Worm (Caenorhabditis elegans) whole organism, early embryonic: ENCODE data around the gene K02A2.5.
"Not testable (repeated sequence)": the region's sequence is repeated elsewhere in the genome, so short reads cannot be mapped to it uniquely, and the experiment has no call there.

ENCODE experiments used
- B0310.2 ChIP-seq: sonication (generic microtip); optimal IDR thresholded peaks from 2 replicates; lab custom pipeline; 2016; ENCODE audit warnings: mild to moderate bottlenecking, missing genetic modification characterization, missing compliant biosample characterization
- F13C5.2 ChIP-seq: sonication (generic microtip); optimal IDR thresholded peaks from 2 replicates; lab custom pipeline; 2017; ENCODE audit warnings: mild to moderate bottlenecking, missing genetic modification characterization, inconsistent platforms, missing compliant biosample characterization
- aly-1 ChIP-seq: sonication (generic microtip); optimal IDR thresholded peaks from 2 replicates; lab custom pipeline; 2016; ENCODE audit warnings: missing genetic modification characterization, missing compliant biosample characterization
- ama-1 ChIP-seq: fragments of 150-350 bp; optimal IDR thresholded peaks from 2 replicates; lab custom pipeline; 2014
- ceh-13 ChIP-seq: fragments of 200-800 bp; sonication (Bioruptor generic); optimal IDR thresholded peaks from 2 replicates; lab custom pipeline; 2018; ENCODE audit warnings: mild to moderate bottlenecking, missing genetic modification characterization, missing compliant biosample characterization
- ceh-36 ChIP-seq: sonication (generic microtip); optimal IDR thresholded peaks from 2 replicates; lab custom pipeline; 2016; ENCODE audit warnings: missing genetic modification characterization, inconsistent platforms, missing compliant biosample characterization
- ets-7 ChIP-seq: sonication (generic microtip); optimal IDR thresholded peaks from 2 replicates; lab custom pipeline; 2016; ENCODE audit warnings: missing genotype, missing genetic modification characterization, missing compliant biosample characterization
- flt-1 ChIP-seq: fragments of 200-800 bp; sonication (Bioruptor generic); IDR thresholded peaks from 2 replicates; pipeline ENCODE4 v1.3.6; 2022; ENCODE audit warnings: missing genetic modification characterization, missing compliant biosample characterization
- hmbx-1 ChIP-seq: sonication (generic microtip); optimal IDR thresholded peaks from 2 replicates; lab custom pipeline; 2016; ENCODE audit warnings: mild to moderate bottlenecking, missing genetic modification characterization, missing compliant biosample characterization
- hmg-4 ChIP-seq: fragments of 200-800 bp; sonication (Bioruptor generic); optimal IDR thresholded peaks from 2 replicates; lab custom pipeline; 2018; ENCODE audit warnings: mild to moderate bottlenecking, missing genetic modification characterization, missing compliant biosample characterization
- hnd-1 ChIP-seq: sonication (generic microtip); optimal IDR thresholded peaks from 2 replicates; lab custom pipeline; 2016; ENCODE audit warnings: missing genetic modification characterization, missing compliant biosample characterization
- pes-1 ChIP-seq: fragments of 200-800 bp; sonication (Bioruptor generic); IDR thresholded peaks from 2 replicates; pipeline ENCODE4 v1.3.6; 2022; ENCODE audit warnings: missing genetic modification reagents, missing genetic modification characterization, missing compliant biosample characterization
- scrt-1 ChIP-seq: fragments of 200-800 bp; sonication (Bioruptor generic); IDR thresholded peaks from 2 replicates; pipeline ENCODE4 v1.3.6; 2022; ENCODE audit warnings: missing genetic modification characterization, missing compliant biosample characterization
- sea-1 ChIP-seq: fragments of 200-800 bp; sonication (Bioruptor generic); conservative IDR thresholded peaks from 2 replicates; pipeline ENCODE4 v1.3.6; 2022; ENCODE audit warnings: missing genetic modification characterization, missing compliant biosample characterization
- tbx-11 ChIP-seq: fragments of 200-800 bp; sonication (Bioruptor generic); IDR thresholded peaks from 2 replicates; pipeline ENCODE4 v1.3.6; 2022; ENCODE audit warnings: missing genetic modification characterization, missing compliant biosample characterization
- tbx-37 ChIP-seq: fragments of 200-800 bp; sonication (Bioruptor generic); conservative IDR thresholded peaks from 2 replicates; pipeline ENCODE4 v1.3.6; 2022; ENCODE audit warnings: missing genetic modification reagents, missing genetic modification characterization, missing compliant biosample characterization
- tra-4 ChIP-seq: sonication (generic microtip); optimal IDR thresholded peaks from 2 replicates; lab custom pipeline; 2017; ENCODE audit warnings: missing genetic modification characterization, missing compliant biosample characterization

Gene K02A2.5

ce11 chrII:7411930-7412329, at the start of gene K02A2.5:
TSS of gene K02A2.5 (minus strand) at chrII:7412030.
- no peak for TF ChIP-seq hmg-4 (GFP tag; lab: Kevin White, UChicago)
- no peak for TF ChIP-seq ceh-13
- TF ChIP-seq B0310.2 (tag; lab: Kevin White, UChicago): no peak
- TF ChIP-seq ceh-36 (tag; lab: Kevin White, UChicago): no peak
- no peak for TF ChIP-seq hmbx-1 (tag; lab: Kevin White, UChicago)
- TF ChIP-seq flt-1: no peak
- TF ChIP-seq sea-1 (GFP tag; lab: Robert Waterston, UW): no peak
- no peak for TF ChIP-seq hnd-1 (tag; lab: Kevin White, UChicago)
- TF ChIP-seq scrt-1: no peak
- TF ChIP-seq pes-1: no peak
- no peak for TF ChIP-seq tbx-37 (GFP tag; lab: Robert Waterston, UW)
- no peak for TF ChIP-seq F13C5.2

DNA sequence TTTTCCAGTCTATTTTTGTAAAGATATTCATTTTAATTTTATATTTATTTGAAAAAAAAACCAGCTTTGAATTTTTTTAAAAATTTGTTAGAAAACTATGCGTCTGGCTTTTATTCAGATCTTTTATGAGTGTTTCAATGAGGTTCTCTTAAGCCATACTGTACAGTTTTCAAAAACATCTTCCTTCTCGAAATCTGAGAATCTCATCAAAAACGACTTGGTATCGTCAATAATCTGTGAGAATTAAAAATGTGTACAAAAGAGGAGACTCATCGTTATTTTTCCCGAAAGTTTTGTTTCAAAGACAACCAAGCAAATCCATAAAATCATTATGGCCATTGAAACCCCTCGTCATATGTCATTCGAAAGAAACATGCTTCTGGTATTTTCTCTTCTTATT, 47.4 kb upstream of the K02A2.5 start, which contains the start of gene D1022.2:
Gene D1022.2, plus strand, starts transcription at position 301 of the 400 bp plus-strand sequence.
- TF ChIP-seq tra-4 (tag; lab: Kevin White, UChicago) (no peak), aly-1 (tag; lab: Kevin White, UChicago) (no peak), ceh-36 (tag; lab: Kevin White, UChicago) (no peak), flt-1 (no peak), hmg-4 (GFP tag; lab: Kevin White, UChicago) (no peak)

DNA sequence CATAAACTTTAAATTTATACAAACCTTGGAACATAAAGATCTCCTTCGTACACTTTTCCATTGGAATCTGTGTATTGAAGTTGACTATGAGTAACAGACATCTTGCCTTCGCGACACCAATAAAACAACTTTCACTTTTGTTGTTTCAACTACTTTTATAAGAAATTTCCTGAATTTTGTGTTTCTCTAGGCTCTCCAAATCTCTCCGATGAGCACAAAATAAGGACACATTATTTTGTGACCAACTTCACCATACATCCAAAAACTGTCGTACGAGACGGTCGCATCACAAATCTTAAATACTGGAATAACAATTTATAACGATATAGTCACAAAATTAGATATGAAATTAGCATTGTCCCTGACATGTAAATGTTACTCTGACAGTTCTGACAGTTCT, 46.9 kb upstream of the K02A2.5 start, which contains the start of gene D1022.5:
Gene D1022.5, minus strand, starts transcription at position 101 of the 400 bp plus-strand sequence.
- no peak for TF ChIP-seq aly-1 (tag; lab: Kevin White, UChicago)

- TF ChIP-seq hmg-4 (GFP tag; lab: Kevin White, UChicago) (no peak), tbx-11 (no peak), ets-7 (tag; lab: Kevin White, UChicago) (no peak), ceh-36 (tag; lab: Kevin White, UChicago) (no peak), hnd-1 (tag; lab: Kevin White, UChicago) (no peak), F13C5.2 (no peak), scrt-1 (no peak), aly-1 (tag; lab: Kevin White, UChicago) (no peak), flt-1 (no peak), ceh-13 (no peak), hmbx-1 (tag; lab: Kevin White, UChicago) (no peak), B0310.2 (tag; lab: Kevin White, UChicago) (no peak)
Observed at ce11 chrII:7457210-7457609, 45.4 kb upstream of the K02A2.5 start, which contains the start of gene D1022.4. TSS of gene D1022.4 (minus strand) at chrII:7457292.

DNA sequence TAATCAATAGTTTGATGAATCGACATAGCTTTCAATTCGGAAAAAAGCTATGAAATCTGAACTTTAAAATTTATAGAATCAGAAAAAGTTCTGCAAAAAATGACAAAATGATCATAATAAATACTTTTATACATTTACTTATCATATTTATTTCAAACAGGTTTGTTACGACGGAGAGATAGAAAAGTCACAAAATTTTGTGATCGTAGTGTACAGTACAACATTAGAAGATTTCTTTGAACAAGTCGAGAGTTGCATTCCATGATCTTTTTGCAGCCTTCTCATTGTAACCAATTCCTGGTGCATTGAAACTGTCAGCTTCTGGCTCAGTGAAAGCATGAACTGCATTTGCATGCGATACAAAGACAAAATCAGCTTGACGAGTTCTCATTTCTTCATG, 44.4 kb upstream of the K02A2.5 start, which contains the start of gene D1022.3:
Gene D1022.3, minus strand, starts transcription at position 101 of the 400 bp plus-strand sequence.
- TF ChIP-seq tbx-37 (GFP tag; lab: Robert Waterston, UW) (no peak), ceh-36 (tag; lab: Kevin White, UChicago) (no peak), tra-4 (tag; lab: Kevin White, UChicago) (no peak), aly-1 (tag; lab: Kevin White, UChicago) (no peak), ets-7 (tag; lab: Kevin White, UChicago) (no peak), ceh-13 (no peak), hnd-1 (tag; lab: Kevin White, UChicago) (no peak), F13C5.2 (no peak), flt-1 (no peak), scrt-1 (no peak), B0310.2 (tag; lab: Kevin White, UChicago) (no peak), pes-1 (no peak), ama-1 (no peak), tbx-11 (no peak)

DNA sequence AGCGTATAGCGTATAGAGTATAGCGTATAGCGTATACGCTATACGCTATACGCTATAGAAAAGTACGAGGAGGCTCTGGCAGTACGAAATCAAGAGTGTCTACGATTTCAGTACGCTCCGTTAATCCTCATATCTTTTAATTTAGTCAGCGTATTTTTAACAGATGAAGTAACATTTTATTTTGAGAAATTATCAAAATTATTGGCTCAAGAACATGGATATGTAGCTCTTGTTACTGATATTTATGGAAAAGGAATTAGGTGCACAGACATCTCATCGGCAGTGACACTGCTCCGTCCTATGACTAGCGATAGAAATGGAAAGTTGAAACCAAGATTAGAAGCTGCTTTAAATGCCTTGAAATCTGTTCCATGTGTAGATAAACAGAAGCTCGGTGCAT, 23.1 kb upstream of the K02A2.5 start, which contains the start of gene K02A2.1:
Gene K02A2.1, plus strand, starts transcription at position 301 of the 400 bp plus-strand sequence.
- TF ChIP-seq aly-1 (tag; lab: Kevin White, UChicago); tbx-37 (GFP tag; lab: Robert Waterston, UW); F13C5.2: not testable (repeated sequence)

ce11 chrII:7434182-7434581, 22.4 kb upstream of the K02A2.5 start, which contains the start of gene kcc-3:
TSS of gene kcc-3 (minus strand) at chrII:7434282.
- no peak for TF ChIP-seq sea-1 (GFP tag; lab: Robert Waterston, UW)
- TF ChIP-seq ceh-13: no peak

DNA sequence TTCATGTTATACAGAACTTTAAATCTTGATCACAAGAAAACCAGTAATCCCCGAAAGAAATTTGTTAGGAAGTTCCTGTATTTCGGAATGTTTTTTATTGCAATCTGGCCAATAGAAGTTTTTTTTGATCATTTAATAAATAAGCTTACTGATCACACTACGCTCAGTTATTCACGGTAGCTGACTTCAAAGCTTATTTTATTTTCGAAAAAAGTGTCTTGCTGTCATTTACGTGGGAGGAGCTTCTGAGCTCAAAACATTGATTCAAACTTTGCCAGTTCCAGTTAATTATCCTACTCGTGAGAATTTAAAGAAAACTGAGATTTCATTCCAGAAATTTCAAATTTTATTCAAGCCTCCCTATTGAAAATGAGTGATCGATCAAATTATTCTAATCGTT, 20.5 kb upstream of the K02A2.5 start, which contains the start of gene srd-54:
Gene srd-54, plus strand, starts transcription at position 301 of the 400 bp plus-strand sequence.
- no peak for TF ChIP-seq ets-7 (tag; lab: Kevin White, UChicago)
- no peak for TF ChIP-seq hnd-1 (tag; lab: Kevin White, UChicago)
- no peak for TF ChIP-seq hmbx-1 (tag; lab: Kevin White, UChicago)
- TF ChIP-seq ama-1: no peak
- TF ChIP-seq ceh-36 (tag; lab: Kevin White, UChicago): no peak
- TF ChIP-seq tbx-11: no peak
- TF ChIP-seq ceh-13: no peak
- TF ChIP-seq F13C5.2: no peak
- no peak for TF ChIP-seq tbx-37 (GFP tag; lab: Robert Waterston, UW)
- TF ChIP-seq flt-1: no peak

ce11 chrII:7420796-7421386, 9.1 kb upstream of the K02A2.5 start:
- TF ChIP-seq B0310.2 (tag; lab: Kevin White, UChicago) (no peak), hnd-1 (tag; lab: Kevin White, UChicago) (no peak), ama-1 (no peak), scrt-1 (no peak), aly-1 (tag; lab: Kevin White, UChicago) (no peak), tra-4 (tag; lab: Kevin White, UChicago) (no peak), pes-1 (no peak), F13C5.2 (no peak), ceh-36 (tag; lab: Kevin White, UChicago) (no peak), ceh-13 (no peak), ets-7 (tag; lab: Kevin White, UChicago) (no peak), flt-1 (no peak), tbx-37 (GFP tag; lab: Robert Waterston, UW) (no peak), hmg-4 (GFP tag; lab: Kevin White, UChicago) (no peak), tbx-11 (no peak), sea-1 (GFP tag; lab: Robert Waterston, UW) (no peak), hmbx-1 (tag; lab: Kevin White, UChicago) (no peak)
